Fruit fly (Drosophila melanogaster): ENCODE measurements around the gene CG8813.

Gene CG8813

dm6 chr2L:2897024-2897549 lies 27.6 kb downstream of the CG8813 start (continued):
- TF ChIP-seq CG32772 (GFP tag; IDR thresholded peaks at IDR 0.05) (peak; percentile 85), fru (optimal IDR thresholded peaks at IDR 0.05) (no peak), otp (GFP tag; IDR thresholded peaks at IDR 0.05) (peak; percentile 90), CG2199 (GFP tag; IDR thresholded peaks at IDR 0.05) (peak; percentile 90; the same call in 2 of the 3 replicates), oc (tag; optimal IDR thresholded peaks at IDR 0.05) (peak; percentile 60), sd (tag; optimal IDR thresholded peaks at IDR 0.05) (peak; percentile 51), CG3281 (GFP tag; optimal IDR thresholded peaks at IDR 0.05) (peak; percentile 32), Dll (GFP tag; IDR thresholded peaks at IDR 0.05; ENCODE audit: partially characterized antibody) (no peak), inv (GFP tag; IDR thresholded peaks at IDR 0.05; ENCODE audit: partially characterized antibody) (no peak), CG5953 (GFP tag; IDR thresholded peaks at IDR 0.05) (peak; percentile 46; the same call in 1 of the 2 replicates), nom (GFP tag; optimal IDR thresholded peaks at IDR 0.05) (no peak), dati (GFP tag; IDR thresholded peaks at IDR 0.05) (peak; percentile 70), gcm (GFP tag; optimal IDR thresholded peaks at IDR 0.05) (peak; percentile 67), Hr51 (GFP tag; optimal IDR thresholded peaks at IDR 0.05) (peak; percentile 48 to 74), Camta (GFP tag; optimal IDR thresholded peaks at IDR 0.05) (peak; percentile 84), CG4854 (GFP tag; optimal IDR thresholded peaks at IDR 0.05) (peak; percentile 39), CG17328 (GFP tag; IDR thresholded peaks at IDR 0.05) (peak; percentile 90), CG11504 (tag; optimal IDR thresholded peaks at IDR 0.05) (peak; percentile 83), CG18011 (GFP tag; optimal IDR thresholded peaks at IDR 0.05) (peak; percentile 64), slp2 (GFP tag; optimal IDR thresholded peaks at IDR 0.05) (peak; percentile 81), dmrt99B (tag; optimal IDR thresholded peaks at IDR 0.05) (peak; percentile 80), sens (GFP tag) (peak; percentile 99), Antp (GFP tag; optimal IDR thresholded peaks at IDR 0.05) (peak; percentile 90), her (GFP tag; optimal IDR thresholded peaks at IDR 0.05) (peak; percentile 79), Doc2 (GFP tag; IDR thresholded peaks at IDR 0.05) (peak; percentile 22; the same call in 1 of the 2 replicates), CG1647 (GFP tag; optimal IDR thresholded peaks at IDR 0.05) (peak; percentile 75), CG11093 (GFP tag; IDR thresholded peaks at IDR 0.05) (peak; percentile 77), CkIIα-i1 (GFP tag; IDR thresholded peaks at IDR 0.05) (no peak), CG15479 (GFP tag; optimal IDR thresholded peaks at IDR 0.05) (no peak), cg (GFP tag; optimal IDR thresholded peaks at IDR 0.05) (peak; percentile 94), prd (optimal IDR thresholded peaks at IDR 0.05) (no peak), prd (GFP tag; IDR thresholded peaks at IDR 0.05) (peak; percentile 86), HLHmδ (GFP tag; optimal IDR thresholded peaks at IDR 0.05) (peak; percentile 63), sim (GFP tag; IDR thresholded peaks at IDR 0.05) (peak; percentile 82), Fer3 (tag; optimal IDR thresholded peaks at IDR 0.05) (peak; percentile 48), CG17361 (GFP tag; IDR thresholded peaks at IDR 0.05) (peak; percentile 87), CG31441 (GFP tag; IDR thresholded peaks at IDR 0.05) (peak; percentile 79), grau (tag; optimal IDR thresholded peaks at IDR 0.05) (peak; percentile 58), CG6854 (GFP tag; optimal IDR thresholded peaks at IDR 0.05) (peak; percentile 3), CG3065 (GFP tag; optimal IDR thresholded peaks at IDR 0.05) (peak; percentile 72), mirr (GFP tag; optimal IDR thresholded peaks at IDR 0.05) (peak; percentile 64), CG10565 (GFP tag; optimal IDR thresholded peaks at IDR 0.05) (peak; percentile 37), CG1792 (GFP tag; optimal IDR thresholded peaks at IDR 0.05) (peak; percentile 78), H15 (GFP tag; IDR thresholded peaks at IDR 0.05) (peak; percentile 85), CG34422 (GFP tag; IDR thresholded peaks at IDR 0.05) (peak; percentile 90), al (GFP tag; IDR thresholded peaks at IDR 0.05) (no peak), Hr78 (GFP tag; optimal IDR thresholded peaks at IDR 0.05) (peak in 1 of 2 experiments; percentile 47), ssp (GFP tag; IDR thresholded peaks at IDR 0.05) (peak; percentile 76), CG12104 (GFP tag; optimal IDR thresholded peaks at IDR 0.05) (peak; percentile 74), Ets97D (GFP tag; optimal IDR thresholded peaks at IDR 0.05) (peak; percentile 64), CG6765 (GFP tag; optimal IDR thresholded peaks at IDR 0.05) (no peak)
